Worm (Caenorhabditis elegans) whole organism, midembryonic: ENCODE measurements around the gene srh-87.

ENCODE experiments used
- T22C8.4 ChIP-seq: fragments of 200-800 bp; sonication (Bioruptor generic); IDR thresholded peaks from 2 replicates; pipeline ENCODE4 v1.3.6; 2022; ENCODE audit warnings: missing genetic modification characterization, missing compliant biosample characterization
- cog-1 ChIP-seq: sonication (generic microtip); optimal IDR thresholded peaks from 2 replicates; lab custom pipeline; 2016; ENCODE audit warnings: missing genetic modification characterization, missing compliant biosample characterization
- flt-1 ChIP-seq: fragments of 200-800 bp; sonication (Bioruptor generic); IDR thresholded peaks from 2 replicates; pipeline ENCODE4 v1.3.6; 2022; ENCODE audit warnings: missing genetic modification characterization, missing compliant biosample characterization
- klf-2 ChIP-seq: fragments of 200-800 bp; sonication (Bioruptor generic); conservative IDR thresholded peaks from 2 replicates; pipeline ENCODE4 v1.3.6; 2022; ENCODE audit warnings: missing genetic modification reagents, missing genetic modification characterization, missing compliant biosample characterization
- med-1 ChIP-seq: sonication (generic microtip); optimal IDR thresholded peaks from 2 replicates; lab custom pipeline; 2017; ENCODE audit warnings: missing genetic modification characterization, mild to moderate bottlenecking, missing compliant biosample characterization, antibody characterized with exemption, missing genetic modification reagents; ENCODE audit not compliant: insufficient read depth
- ref-1 ChIP-seq: fragments of 200-800 bp; sonication (Bioruptor generic); conservative IDR thresholded peaks from 2 replicates; pipeline ENCODE4 v1.3.6; 2022; ENCODE audit warnings: missing genetic modification reagents, missing genetic modification characterization, missing compliant biosample characterization
- tab-1 ChIP-seq: fragments of 200-800 bp; sonication (Bioruptor generic); IDR thresholded peaks from 2 replicates; pipeline ENCODE4 v1.3.6; 2022; ENCODE audit warnings: missing genetic modification characterization, missing compliant biosample characterization
- ztf-23 ChIP-seq: fragments of 200-800 bp; sonication (Bioruptor generic); IDR thresholded peaks from 2 replicates; pipeline ENCODE4 v1.3.6; 2022; ENCODE audit warnings: missing genetic modification reagents, missing genetic modification characterization, missing compliant biosample characterization
- ztf-29 ChIP-seq: fragments of 200-800 bp; sonication (Bioruptor generic); IDR thresholded peaks from 2 replicates; pipeline ENCODE4 v1.3.6; 2022; ENCODE audit warnings: missing genetic modification reagents, missing genetic modification characterization, missing compliant biosample characterization

Gene srh-87

ce11 chrV:2912901-2913300, 32.6 kb downstream of the srh-87 start, which contains the start of gene C31B8.9:
Gene C31B8.9, minus strand, starts transcription at chrV:2913001.
- no peak for TF ChIP-seq tab-1
- TF ChIP-seq cog-1 (tag; lab: Kevin White, UChicago): no peak
- TF ChIP-seq flt-1 (GFP tag; lab: Robert Waterston, UW): no peak
- TF ChIP-seq ztf-23 (GFP tag; lab: Robert Waterston, UW): no peak
- no peak for TF ChIP-seq ref-1 (GFP tag; lab: Robert Waterston, UW)
- no peak for TF ChIP-seq ztf-29
- no peak for TF ChIP-seq T22C8.4 (GFP tag; lab: Robert Waterston, UW)
- TF ChIP-seq med-1 (GFP tag; lab: Kevin White, UChicago): no peak
- TF ChIP-seq klf-2 (GFP tag; lab: Robert Waterston, UW): no peak

DNA sequence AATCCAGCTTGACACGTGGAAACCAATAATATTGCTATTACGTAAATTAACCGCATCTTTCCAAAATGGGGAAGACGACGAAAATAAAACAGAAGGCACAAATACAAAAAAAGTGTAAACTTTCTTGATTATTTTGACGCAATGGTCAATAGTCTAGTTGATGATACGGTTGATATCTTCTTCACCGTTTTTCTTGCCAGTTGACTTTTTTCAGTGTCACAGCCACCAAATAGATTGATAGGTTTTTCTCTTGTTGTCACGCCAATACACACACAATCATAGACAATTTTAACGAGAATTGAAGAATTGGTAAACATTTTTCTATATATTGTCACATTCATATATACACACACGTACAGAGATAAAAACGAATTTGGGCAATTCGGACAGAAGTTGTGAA, 36.0 kb downstream of the srh-87 start, which contains the start of gene zmp-3:
Gene zmp-3, minus strand, starts transcription at position 101 of the 400 bp plus-strand sequence.
- TF ChIP-seq ref-1 (GFP tag; lab: Robert Waterston, UW): no peak
- no peak for TF ChIP-seq ztf-23 (GFP tag; lab: Robert Waterston, UW)
- TF ChIP-seq flt-1 (GFP tag; lab: Robert Waterston, UW): no peak
- no peak for TF ChIP-seq med-1 (GFP tag; lab: Kevin White, UChicago)
- TF ChIP-seq T22C8.4 (GFP tag; lab: Robert Waterston, UW): no peak
- TF ChIP-seq tab-1: no peak
- no peak for TF ChIP-seq cog-1 (tag; lab: Kevin White, UChicago)
- no peak for TF ChIP-seq ztf-29
- TF ChIP-seq klf-2 (GFP tag; lab: Robert Waterston, UW): no peak

- TF ChIP-seq klf-2 (GFP tag; lab: Robert Waterston, UW): no peak
- TF ChIP-seq med-1 (GFP tag; lab: Kevin White, UChicago): no peak
- TF ChIP-seq T22C8.4 (GFP tag; lab: Robert Waterston, UW): no peak
- TF ChIP-seq ref-1 (GFP tag; lab: Robert Waterston, UW): no peak
- TF ChIP-seq ztf-29: no peak
Observed at ce11 chrV:2903227-2903626, 42.3 kb downstream of the srh-87 start, which contains the start of gene C31B8.7. Gene C31B8.7, minus strand, starts transcription at chrV:2903327.

ce11 chrV:2899867-2900266, 45.6 kb downstream of the srh-87 start, which contains the start of gene str-46:
Gene str-46, minus strand, starts transcription at chrV:2899967.
- TF ChIP-seq cog-1 (tag; lab: Kevin White, UChicago): no peak
- TF ChIP-seq flt-1 (GFP tag; lab: Robert Waterston, UW): no peak
- TF ChIP-seq klf-2 (GFP tag; lab: Robert Waterston, UW): no peak
- no peak for TF ChIP-seq ref-1 (GFP tag; lab: Robert Waterston, UW)
- TF ChIP-seq ztf-23 (GFP tag; lab: Robert Waterston, UW): no peak
- TF ChIP-seq med-1 (GFP tag; lab: Kevin White, UChicago): no peak
- TF ChIP-seq tab-1: no peak
- TF ChIP-seq T22C8.4 (GFP tag; lab: Robert Waterston, UW): no peak
- no peak for TF ChIP-seq ztf-29

ce11 chrV:2896198-2896660, 49.3 kb downstream of the srh-87 start, which contains the start of gene pals-32:
Gene pals-32, plus strand, starts transcription at chrV:2896610.
- TF ChIP-seq cog-1 (tag; lab: Kevin White, UChicago): no peak
- no peak for TF ChIP-seq T22C8.4 (GFP tag; lab: Robert Waterston, UW)
- TF ChIP-seq ztf-23 (GFP tag; lab: Robert Waterston, UW): no peak
- TF ChIP-seq flt-1 (GFP tag; lab: Robert Waterston, UW): no peak
- no peak for TF ChIP-seq klf-2 (GFP tag; lab: Robert Waterston, UW)
- TF ChIP-seq ztf-29: no peak
- TF ChIP-seq med-1 (GFP tag; lab: Kevin White, UChicago): no peak
- no peak for TF ChIP-seq ref-1 (GFP tag; lab: Robert Waterston, UW)
- TF ChIP-seq tab-1: no peak
